Fruit fly (Drosophila melanogaster): ENCODE results near the gene if.

if gene

DNA sequence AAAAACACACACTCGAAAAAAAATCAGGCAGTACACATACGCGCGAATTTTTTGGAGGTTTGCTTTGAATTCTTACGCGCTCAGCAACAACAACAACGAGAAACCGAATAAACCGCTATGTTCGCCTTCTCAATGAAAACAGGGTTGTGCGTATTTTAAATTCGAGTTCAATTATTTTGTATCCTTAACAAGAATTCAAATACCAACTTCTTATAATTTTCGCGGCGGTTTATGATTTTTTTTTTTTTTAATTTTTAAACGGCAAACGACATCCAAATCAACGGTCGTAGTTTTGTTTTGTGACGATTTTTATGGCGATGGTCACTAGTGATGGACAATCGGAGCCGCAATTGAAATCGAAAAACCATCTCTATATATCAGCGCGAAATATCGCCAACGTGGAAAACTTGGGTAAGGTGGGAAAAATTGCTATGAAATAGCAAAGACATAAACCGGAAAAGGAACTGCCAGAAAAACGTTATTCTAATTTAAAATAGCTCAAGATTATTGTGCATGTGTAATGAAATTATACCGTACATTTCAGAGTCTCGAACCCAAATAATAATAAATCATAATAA lies 31.6 kb downstream of the if start, which contains the start of gene goe (continued):
- TF ChIP-seq Dip3 (GFP tag; optimal IDR thresholded peaks at IDR 0.05) (peak; percentile 86), CkIIα-i1 (GFP tag; IDR thresholded peaks at IDR 0.05) (no peak), dpn (GFP tag; optimal IDR thresholded peaks at IDR 0.05) (peak; percentile 82 to 91), CG31224 (GFP tag; IDR thresholded peaks at IDR 0.05) (peak; percentile 69), CG1603 (tag; optimal IDR thresholded peaks at IDR 0.05) (peak; percentile 82), Vsx1 (GFP tag; optimal IDR thresholded peaks at IDR 0.05) (peak; percentile 80), CG9876 (GFP tag; optimal IDR thresholded peaks at IDR 0.05) (peak; percentile 95), CG10959 (GFP tag; IDR thresholded peaks at IDR 0.05) (peak; percentile 61), CG7963 (GFP tag; IDR thresholded peaks at IDR 0.05; ENCODE audit: partially characterized antibody) (peak; percentile 65; the same call in 1 of the 3 replicates), sd (tag; optimal IDR thresholded peaks at IDR 0.05) (peak; percentile 4), lilli (GFP tag; optimal IDR thresholded peaks at IDR 0.05) (peak; percentile 85), sob (GFP tag; IDR thresholded peaks at IDR 0.05) (peak; percentile 94), sqz (GFP tag; optimal IDR thresholded peaks at IDR 0.05) (no peak), Myb (GFP tag; optimal IDR thresholded peaks at IDR 0.05) (peak; percentile 95), Xrp1 (GFP tag; IDR thresholded peaks at IDR 0.05) (peak; percentile 54), CG12659 (GFP tag; optimal IDR thresholded peaks at IDR 0.05) (peak; percentile 90), NfI (GFP tag; optimal IDR thresholded peaks at IDR 0.05) (peak; percentile 90), pan (optimal IDR thresholded peaks at IDR 0.05) (no peak), pan (GFP tag; optimal IDR thresholded peaks at IDR 0.05 in 1 of 2, IDR thresholded peaks at IDR 0.05 in 1 of 2) (peak in 1 of 2 experiments; percentile 79), psq (GFP tag; optimal IDR thresholded peaks at IDR 0.05) (peak; percentile 52), org-1 (GFP tag; optimal IDR thresholded peaks at IDR 0.05) (peak; percentile 77), CG8765 (GFP tag; IDR thresholded peaks at IDR 0.05) (peak; percentile 63), CG16863 (GFP tag; optimal IDR thresholded peaks at IDR 0.05) (peak; percentile 56), her (GFP tag; optimal IDR thresholded peaks at IDR 0.05) (peak; percentile 79), crol (GFP tag; IDR thresholded peaks at IDR 0.05) (no peak), Pdp1 (GFP tag; optimal IDR thresholded peaks at IDR 0.05) (peak; percentile 74 to 83), aop (GFP tag; IDR thresholded peaks at IDR 0.05) (0 out of 2 replicates have a peak, but pooled peaks have one; percentile 30), CG12236 (GFP tag; optimal IDR thresholded peaks at IDR 0.05) (peak; percentile 81), unc-4 (GFP tag; IDR thresholded peaks at IDR 0.05; ENCODE audit: partially characterized antibody) (peak; percentile 81), NK7.1 (GFP tag; optimal IDR thresholded peaks at IDR 0.05) (peak; percentile 70), Optix (GFP tag; IDR thresholded peaks at IDR 0.05) (peak; percentile 73; the same call in 2 of the 3 replicates), NC2α (GFP tag; optimal IDR thresholded peaks at IDR 0.05) (peak; percentile 56), usp (GFP tag; optimal IDR thresholded peaks at IDR 0.05) (no peak), B-H2 (GFP tag; optimal IDR thresholded peaks at IDR 0.05) (peak; percentile 74), CG13624 (GFP tag; optimal IDR thresholded peaks at IDR 0.05) (peak; percentile 92), lab (GFP tag; optimal IDR thresholded peaks at IDR 0.05) (peak; percentile 84), Aef1 (GFP tag; IDR thresholded peaks at IDR 0.05) (peak; percentile 76), CG14441 (GFP tag; IDR thresholded peaks at IDR 0.05) (peak; percentile 78), fru (optimal IDR thresholded peaks at IDR 0.05) (no peak), dysf (GFP tag; IDR thresholded peaks at IDR 0.05) (peak; percentile 68; the same call in 2 of the 3 replicates), gsb (GFP tag; IDR thresholded peaks at IDR 0.05) (0 out of 2 replicates have a peak, but pooled peaks have one; percentile 27), pita (GFP tag; optimal IDR thresholded peaks at IDR 0.05) (peak; percentile 95), CG11456 (GFP tag; IDR thresholded peaks at IDR 0.05) (peak; percentile 89), Atf6 (GFP tag; IDR thresholded peaks at IDR 0.05) (peak; percentile 79), Antp (GFP tag; optimal IDR thresholded peaks at IDR 0.05) (peak; percentile 84), CG3407 (GFP tag; optimal IDR thresholded peaks at IDR 0.05) (peak; percentile 76), CG12391 (tag; optimal IDR thresholded peaks at IDR 0.05) (peak; percentile 86), CG14667 (GFP tag; IDR thresholded peaks at IDR 0.05) (peak; percentile 66), CG3838 (GFP tag; optimal IDR thresholded peaks at IDR 0.05) (peak; percentile 70), CG13424 (tag; optimal IDR thresholded peaks at IDR 0.05) (peak; percentile 66)
